Worm (Caenorhabditis elegans) whole organism, late embryonic: ENCODE data around the gene stip-1.

Source experiments
- C08G9.2 ChIP-seq: sonication (generic microtip); optimal IDR thresholded peaks from 2 replicates; lab custom pipeline; 2016; ENCODE audit warnings: mild to moderate bottlenecking, missing genetic modification characterization, moderate library complexity, missing compliant biosample characterization
- F13H6.1 ChIP-seq: sonication (generic microtip); optimal IDR thresholded peaks from 2 replicates; lab custom pipeline; 2016; ENCODE audit warnings: missing genetic modification characterization, missing compliant biosample characterization
- K02D7.2 ChIP-seq: sonication (generic microtip); optimal IDR thresholded peaks from 2 replicates; lab custom pipeline; 2017; ENCODE audit warnings: mild to moderate bottlenecking, missing genetic modification characterization, missing compliant biosample characterization
- K09A11.1 ChIP-seq: sonication (generic microtip); optimal IDR thresholded peaks from 2 replicates; lab custom pipeline; 2017; ENCODE audit warnings: antibody characterized with exemption, mild to moderate bottlenecking, missing genetic modification characterization, missing compliant biosample characterization; ENCODE audit not compliant: insufficient read depth
- T23F11.4 ChIP-seq: fragments of 200-800 bp; sonication (Bioruptor generic); optimal IDR thresholded peaks from 2 replicates; lab custom pipeline; 2018; ENCODE audit warnings: mild to moderate bottlenecking, missing genetic modification characterization, missing compliant biosample characterization
- ahr-1 ChIP-seq: sonication (generic microtip); optimal IDR thresholded peaks from 2 replicates; lab custom pipeline; 2016; ENCODE audit warnings: missing genetic modification characterization, missing compliant biosample characterization
- ama-1 ChIP-seq: fragments of 150-350 bp; optimal IDR thresholded peaks from 2 replicates; lab custom pipeline; 2014
- ceh-19 ChIP-seq: fragments of 200-800 bp; sonication (Bioruptor generic); optimal IDR thresholded peaks from 2 replicates; lab custom pipeline; 2018; ENCODE audit warnings: mild to moderate bottlenecking, missing genetic modification characterization, missing compliant biosample characterization
- ceh-22 ChIP-seq: sonication (generic microtip); optimal IDR thresholded peaks from 2 replicates; lab custom pipeline; 2017; ENCODE audit warnings: missing biosample characterization, missing genetic modification characterization
- ceh-30 ChIP-seq: fragments of 150-350 bp; optimal IDR thresholded peaks from 2 replicates; lab custom pipeline; 2014; ENCODE audit warnings: missing biosample characterization, missing genetic modification characterization
- ceh-31 ChIP-seq: sonication (generic microtip); optimal IDR thresholded peaks from 2 replicates; lab custom pipeline; 2016; ENCODE audit warnings: missing genetic modification characterization, missing compliant biosample characterization
- ceh-45 ChIP-seq: fragments of 200-800 bp; sonication (Bioruptor generic); IDR thresholded peaks from 2 replicates; pipeline ENCODE4 v1.3.6; 2022; ENCODE audit warnings: missing genetic modification reagents, missing genetic modification characterization, missing compliant biosample characterization
- ceh-48 ChIP-seq: sonication (generic microtip); optimal IDR thresholded peaks from 2 replicates; lab custom pipeline; 2016; ENCODE audit warnings: missing genetic modification characterization, inconsistent platforms, missing compliant biosample characterization
- che-1 ChIP-seq: sonication (generic microtip); optimal IDR thresholded peaks from 2 replicates; lab custom pipeline; 2016; ENCODE audit warnings: mild to moderate bottlenecking, missing genetic modification characterization, missing compliant biosample characterization
- dmd-4 ChIP-seq: sonication (generic microtip); optimal IDR thresholded peaks from 2 replicates; lab custom pipeline; 2016; ENCODE audit warnings: borderline replicate concordance, missing genetic modification characterization, missing compliant biosample characterization
- dve-1 ChIP-seq: sonication (generic microtip); optimal IDR thresholded peaks from 2 replicates; lab custom pipeline; 2017; ENCODE audit warnings: antibody characterized with exemption, mild to moderate bottlenecking, missing genetic modification characterization, missing compliant biosample characterization
- elt-2 ChIP-seq: sonication (generic microtip); optimal IDR thresholded peaks from 2 replicates; lab custom pipeline; 2016; ENCODE audit warnings: missing genetic modification reagents, missing genetic modification characterization, missing compliant biosample characterization
- fkh-6 ChIP-seq: sonication (generic microtip); optimal IDR thresholded peaks from 2 replicates; lab custom pipeline; 2016; ENCODE audit warnings: missing genetic modification characterization, missing compliant biosample characterization
- gmeb-2 ChIP-seq: sonication (generic microtip); optimal IDR thresholded peaks from 2 replicates; lab custom pipeline; 2016; ENCODE audit warnings: missing genetic modification characterization, inconsistent platforms, missing compliant biosample characterization
- hlh-30 ChIP-seq: sonication (generic microtip); optimal IDR thresholded peaks from 2 replicates; lab custom pipeline; 2017; ENCODE audit warnings: antibody characterized with exemption, missing genetic modification characterization, missing compliant biosample characterization; ENCODE audit not compliant: insufficient read depth
- hlh-8 ChIP-seq: sonication (generic microtip); optimal IDR thresholded peaks from 2 replicates; lab custom pipeline; 2016; ENCODE audit warnings: missing genotype, missing genetic modification characterization, missing compliant biosample characterization
- lim-6 ChIP-seq: sonication (generic microtip); optimal IDR thresholded peaks from 2 replicates; lab custom pipeline; 2016; ENCODE audit warnings: missing genetic modification characterization, missing compliant biosample characterization
- lin-11 ChIP-seq: fragments of 200-800 bp; sonication (Bioruptor generic); optimal IDR thresholded peaks from 2 replicates; lab custom pipeline; 2018; ENCODE audit warnings: mild to moderate bottlenecking, missing genetic modification characterization, missing compliant biosample characterization
- mec-3 ChIP-seq: sonication (generic microtip); optimal IDR thresholded peaks from 2 replicates; lab custom pipeline; 2016; ENCODE audit warnings: borderline replicate concordance, missing genetic modification characterization, missing compliant biosample characterization
- nhr-11 ChIP-seq: fragments of 150-350 bp; optimal IDR thresholded peaks from 2 replicates; lab custom pipeline; 2014; ENCODE audit warnings: missing biosample characterization, missing genetic modification characterization
- nhr-232 ChIP-seq: sonication (generic microtip); optimal IDR thresholded peaks from 2 replicates; lab custom pipeline; 2016; ENCODE audit warnings: missing genetic modification characterization, missing compliant biosample characterization
- npax-4 ChIP-seq: sonication (generic microtip); optimal IDR thresholded peaks from 2 replicates; lab custom pipeline; 2016; ENCODE audit warnings: missing genetic modification characterization, missing compliant biosample characterization
- pag-3 ChIP-seq: sonication (generic microtip); optimal IDR thresholded peaks from 2 replicates; lab custom pipeline; 2016; ENCODE audit warnings: missing compliant biosample characterization, missing genetic modification characterization, borderline replicate concordance
- pat-9 ChIP-seq: fragments of 200-800 bp; sonication (Bioruptor generic); optimal IDR thresholded peaks from 2 replicates; lab custom pipeline; 2018; ENCODE audit warnings: mild to moderate bottlenecking, missing genetic modification characterization, moderate library complexity, missing compliant biosample characterization
- pax-1 ChIP-seq: fragments of 150-350 bp; optimal IDR thresholded peaks from 2 replicates; lab custom pipeline; 2014; ENCODE audit warnings: missing biosample characterization, missing genetic modification characterization
- pha-2 ChIP-seq: sonication (generic microtip); optimal IDR thresholded peaks from 2 replicates; lab custom pipeline; 2017; ENCODE audit warnings: mild to moderate bottlenecking, missing genetic modification characterization, missing compliant biosample characterization
- pqm-1 ChIP-seq: sonication (generic microtip); optimal IDR thresholded peaks from 2 replicates; lab custom pipeline; 2016; ENCODE audit warnings: missing genetic modification characterization, missing compliant biosample characterization
- pros-1 ChIP-seq: fragments of 150-350 bp; optimal IDR thresholded peaks from 2 replicates; lab custom pipeline; 2014; ENCODE audit warnings: missing biosample characterization, missing genetic modification reagents, missing genetic modification characterization
- rnt-1 ChIP-seq: sonication (generic microtip); optimal IDR thresholded peaks from 2 replicates; lab custom pipeline; 2016; ENCODE audit warnings: missing genetic modification characterization, missing compliant biosample characterization
- sdc-2 ChIP-seq: sonication (generic microtip); optimal IDR thresholded peaks from 2 replicates; lab custom pipeline; 2016; ENCODE audit warnings: missing genotype, missing genetic modification characterization, missing compliant biosample characterization
- sox-4 ChIP-seq: sonication (generic microtip); optimal IDR thresholded peaks from 2 replicates; lab custom pipeline; 2017; ENCODE audit warnings: mild to moderate bottlenecking, missing genetic modification characterization, inconsistent platforms, missing compliant biosample characterization
- syd-9 ChIP-seq: sonication (generic microtip); optimal IDR thresholded peaks from 2 replicates; lab custom pipeline; 2016; ENCODE audit warnings: mild to moderate bottlenecking, missing genetic modification characterization, moderate library complexity, missing compliant biosample characterization
- tbx-7 ChIP-seq: sonication (generic microtip); optimal IDR thresholded peaks from 2 replicates; lab custom pipeline; 2016; ENCODE audit warnings: missing genotype, missing genetic modification characterization, missing compliant biosample characterization
- ttx-3 ChIP-seq: sonication (generic microtip); optimal IDR thresholded peaks from 2 replicates; lab custom pipeline; 2016; ENCODE audit warnings: missing genetic modification reagents, missing genetic modification characterization, missing compliant biosample characterization
- unc-3 ChIP-seq, 2 experiments: fragments of 200-800 bp in 1 of 2; sonication (Bioruptor generic) in 1 of 2; sonication (generic microtip) in 1 of 2; conservative IDR thresholded peaks in 1 of 2; optimal IDR thresholded peaks in 1 of 2; 2 replicates each; pipeline versions ENCODE4 v1.3.6 to Lab custom; 2016 to 2022; ENCODE audit warnings: missing compliant biosample characterization in 2 of 2, missing genetic modification characterization in 2 of 2, missing genetic modification reagents in 1 of 2
- unc-86 ChIP-seq: sonication (generic microtip); optimal IDR thresholded peaks from 2 replicates; lab custom pipeline; 2016; ENCODE audit warnings: missing genetic modification characterization, missing compliant biosample characterization

Gene stip-1

DNA sequence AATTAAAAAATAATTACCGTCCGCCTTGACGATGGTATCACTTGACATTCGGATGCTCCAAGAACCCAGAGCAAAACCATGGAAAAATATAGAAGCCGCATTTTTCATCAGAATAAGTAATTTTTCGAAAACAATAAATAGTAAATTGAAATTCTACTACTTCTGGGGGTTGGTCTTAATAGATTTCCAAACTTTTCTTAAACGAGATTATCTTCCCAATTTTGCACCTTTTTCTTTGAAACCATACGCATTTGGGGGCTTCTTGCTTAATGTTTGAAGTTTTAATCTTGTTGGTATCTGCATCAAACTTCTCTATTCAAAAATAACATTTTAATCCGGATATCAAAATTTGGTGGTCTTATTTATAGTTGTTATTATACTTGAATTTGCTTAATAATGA is 33.7 kb downstream of the stip-1 start, which contains the start of gene gcy-5:
Gene gcy-5 (minus strand): TSS at position 101 of the 400 bp plus-strand sequence.
- TF ChIP-seq lin-11 (tag; lab: Kevin White, UChicago) (no peak), pros-1 (tag; lab: Kevin White, UChicago) (no peak), T23F11.4 (GFP tag; lab: Kevin White, UChicago) (no peak), K09A11.1 (tag; lab: Kevin White, UChicago) (no peak), pqm-1 (tag; lab: Kevin White, UChicago) (no peak), ceh-48 (tag; lab: Kevin White, UChicago) (no peak), pat-9 (no peak), fkh-6 (tag; lab: Kevin White, UChicago) (no peak), sdc-2 (tag; lab: Kevin White, UChicago) (no peak), pha-2 (tag; lab: Kevin White, UChicago) (no peak), nhr-232 (no peak), K02D7.2 (tag; lab: Kevin White, UChicago) (no peak)

DNA sequence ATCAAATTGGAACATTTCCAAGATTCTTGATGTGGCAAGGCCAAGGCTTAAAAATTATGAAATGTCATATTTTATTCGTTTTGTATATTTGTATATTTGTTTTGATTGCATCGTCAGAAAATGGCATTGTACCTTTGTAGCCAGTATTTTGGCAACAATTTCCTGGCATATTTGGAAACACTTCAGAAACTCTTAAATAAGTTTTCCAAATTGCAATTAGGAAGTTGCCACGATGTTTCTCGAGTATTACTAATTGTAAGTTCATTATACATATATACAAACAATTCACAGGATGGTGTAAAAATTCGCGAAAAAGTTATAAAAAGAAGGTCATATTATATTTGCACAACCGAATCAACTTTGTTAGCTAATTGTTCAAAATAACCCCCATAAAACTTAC is 34.6 kb downstream of the stip-1 start, which contains the start of gene idpp-8:
Gene idpp-8 (plus strand): TSS at position 301 of the 400 bp plus-strand sequence.
- TF ChIP-seq ahr-1 (tag; lab: Kevin White, UChicago) (no peak), ceh-22 (tag; lab: Kevin White, UChicago) (no peak), fkh-6 (tag; lab: Kevin White, UChicago) (no peak), nhr-11 (no peak), pax-1 (no peak), unc-3 (GFP tag; conservative IDR thresholded peaks at IDR 0.05; lab: Robert Waterston, UW) (no peak), unc-3 (tag; optimal IDR thresholded peaks at IDR 0.05; lab: Kevin White, UChicago) (no peak), dmd-4 (tag; lab: Kevin White, UChicago) (no peak), rnt-1 (no peak), elt-2 (tag; lab: Kevin White, UChicago) (no peak)

DNA sequence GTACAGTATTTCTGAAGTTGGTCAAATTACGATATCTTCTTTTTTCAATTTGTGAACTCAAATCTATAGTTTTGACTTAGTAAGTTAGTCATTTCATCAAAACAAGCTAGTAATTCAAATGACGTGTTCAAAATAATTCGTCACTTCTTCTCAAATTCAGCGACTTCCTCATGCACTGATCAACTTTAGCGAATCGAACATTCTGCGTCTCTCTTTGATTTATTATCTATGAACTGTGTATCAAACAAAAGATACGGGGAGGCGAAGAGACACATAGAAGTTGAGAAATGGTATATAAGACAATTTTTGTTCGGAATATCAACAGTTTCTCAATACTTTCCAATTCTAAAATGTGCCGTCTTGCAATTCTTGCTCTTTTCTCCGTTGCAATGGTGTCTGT is 37.8 kb downstream of the stip-1 start, which contains the start of gene srlf-34:
Gene srlf-34 (plus strand): TSS at position 321 of the 400 bp plus-strand sequence.
- TF ChIP-seq F13H6.1 (tag; lab: Kevin White, UChicago) (no peak), pax-1 (no peak)

DNA sequence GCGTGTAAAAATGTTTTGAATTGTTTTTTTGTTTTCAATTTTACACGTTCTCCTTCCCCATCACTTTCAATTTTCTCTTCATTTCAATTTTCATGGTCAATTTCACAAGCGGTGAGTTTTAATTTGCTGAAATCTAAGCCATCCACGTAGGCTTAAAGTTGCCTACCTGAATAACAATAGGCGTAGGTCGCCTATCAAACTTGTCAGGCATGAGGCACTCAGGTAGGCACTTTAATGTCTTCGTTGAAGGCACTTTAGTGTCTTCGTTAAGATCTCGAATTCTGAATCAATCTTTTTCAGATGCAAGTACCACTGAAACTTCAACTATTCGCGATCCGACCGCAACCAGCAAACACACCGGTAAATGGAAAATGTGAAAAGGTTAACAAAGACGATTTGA is 40.5 kb downstream of the stip-1 start, which contains the start of gene ZK970.8:
Gene ZK970.8 (plus strand): TSS at position 301 of the 400 bp plus-strand sequence.
- no peak for TF ChIP-seq rnt-1
- TF ChIP-seq pqm-1 (tag; lab: Kevin White, UChicago), result no peak
- no peak for TF ChIP-seq sox-4
- no peak for TF ChIP-seq dve-1 (tag; lab: Kevin White, UChicago)
- no peak for TF ChIP-seq hlh-8
- TF ChIP-seq ahr-1 (tag; lab: Kevin White, UChicago), result no peak
- no peak for TF ChIP-seq pax-1
- no peak for TF ChIP-seq ceh-30
- no peak for TF ChIP-seq che-1 (tag; lab: Kevin White, UChicago)
- no peak for TF ChIP-seq C08G9.2
- no peak for TF ChIP-seq ceh-48 (tag; lab: Kevin White, UChicago)
- TF ChIP-seq syd-9 (tag; lab: Kevin White, UChicago), result no peak
- no peak for TF ChIP-seq lin-11 (tag; lab: Kevin White, UChicago)
- TF ChIP-seq ceh-19 (GFP tag; lab: Kevin White, UChicago), result no peak
- no peak for TF ChIP-seq npax-4 (tag; lab: Kevin White, UChicago)
- TF ChIP-seq K02D7.2 (tag; lab: Kevin White, UChicago), result no peak

DNA sequence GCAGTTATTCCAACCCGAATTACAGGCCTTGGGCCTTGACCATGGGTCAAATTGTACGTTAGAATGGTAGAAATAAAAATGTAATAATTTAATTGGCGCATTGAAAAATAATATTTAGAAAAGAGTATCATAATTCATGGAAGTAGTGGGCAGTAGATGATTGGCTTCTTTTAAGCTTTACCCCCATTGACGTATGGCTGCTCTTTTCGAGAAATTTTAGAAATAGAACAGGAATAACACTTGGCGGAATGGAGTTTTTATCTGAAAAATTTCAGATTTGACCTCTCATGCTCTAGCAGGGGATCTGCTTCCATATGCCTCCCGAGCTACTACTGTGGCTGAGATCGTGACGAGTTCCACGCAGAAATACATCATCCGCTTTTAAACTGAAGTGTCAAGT is 41.1 kb downstream of the stip-1 start, which contains the start of gene gcy-4:
Gene gcy-4 (minus strand): TSS at position 101 of the 400 bp plus-strand sequence.
- TF ChIP-seq pag-3 (tag; lab: Kevin White, UChicago) (no peak), C08G9.2 (no peak), ttx-3 (tag; lab: Kevin White, UChicago) (no peak), mec-3 (tag; lab: Kevin White, UChicago) (no peak), tbx-7 (tag; lab: Kevin White, UChicago) (no peak), ceh-45 (GFP tag; lab: Robert Waterston, UW) (no peak), pros-1 (tag; lab: Kevin White, UChicago) (no peak), ceh-31 (tag; lab: Kevin White, UChicago) (no peak), K02D7.2 (tag; lab: Kevin White, UChicago) (no peak), ceh-48 (tag; lab: Kevin White, UChicago) (no peak), nhr-232 (no peak), npax-4 (tag; lab: Kevin White, UChicago) (no peak), gmeb-2 (tag; lab: Kevin White, UChicago) (no peak), ama-1 (no peak), lim-6 (tag; lab: Kevin White, UChicago) (no peak), hlh-8 (no peak), dve-1 (tag; lab: Kevin White, UChicago) (no peak), che-1 (tag; lab: Kevin White, UChicago) (no peak), unc-86 (tag; lab: Kevin White, UChicago) (no peak), hlh-30 (tag; lab: Kevin White, UChicago) (no peak)
